Fruit fly (Drosophila melanogaster): Measurements from ENCODE around the gene RpS19a.
A peak's percentile ranks its signal among the peaks of the same experiment; 100 is the strongest.

The RpS19a gene

DNA sequence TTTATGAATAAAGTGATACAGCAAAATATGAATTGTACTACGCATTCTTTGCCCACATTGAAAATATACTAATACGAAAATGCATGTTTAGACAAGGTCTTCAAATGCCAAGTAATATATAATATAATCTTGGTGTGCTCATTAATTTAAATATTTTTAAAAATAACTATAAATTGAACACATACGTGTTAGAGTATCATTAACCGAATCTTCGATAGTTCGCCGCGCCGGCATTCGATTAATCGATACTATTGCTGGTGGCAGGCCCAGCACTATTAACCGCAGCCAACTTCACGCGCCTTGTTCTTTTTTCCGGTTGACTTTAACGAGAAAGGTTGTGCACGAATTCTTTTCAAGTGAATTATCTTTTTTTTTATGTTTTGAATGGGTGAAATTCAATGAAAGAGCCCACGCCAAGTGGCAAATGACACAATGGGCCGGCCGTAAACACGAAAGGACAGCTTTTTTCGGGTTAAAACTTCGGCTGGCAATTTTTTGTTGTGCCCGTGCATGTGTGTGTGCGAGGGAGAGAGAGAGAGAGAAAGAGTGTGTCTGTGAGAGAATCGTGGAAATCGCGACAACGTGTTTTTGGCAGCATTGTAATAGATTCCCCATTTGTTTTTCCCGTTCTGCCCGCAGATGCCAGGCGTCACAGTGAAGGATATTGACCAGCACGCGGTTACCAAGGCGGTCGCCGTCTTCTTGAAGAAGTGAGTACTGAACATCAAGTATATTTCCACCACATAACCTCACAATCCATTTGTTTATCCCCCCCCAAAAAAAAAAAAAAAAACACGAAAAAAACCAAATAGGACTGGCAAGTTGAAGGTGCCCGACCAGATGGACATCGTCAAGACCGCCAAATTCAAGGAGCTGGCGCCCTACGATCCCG lies at the start of gene RpS19a (continued):
- TF ChIP-seq Chrac-16 (GFP tag; optimal IDR thresholded peaks at IDR 0.05), result no peak
- TF ChIP-seq CG9215 (GFP tag; IDR thresholded peaks at IDR 0.05), result no peak
- TF ChIP-seq CG15514 (GFP tag; optimal IDR thresholded peaks at IDR 0.05), result peak; percentile 78
- peak; percentile 34 for TF ChIP-seq fu2 (GFP tag; optimal IDR thresholded peaks at IDR 0.05)
- TF ChIP-seq NC2β (GFP tag; optimal IDR thresholded peaks at IDR 0.05), result peak; percentile 87
- no peak for TF ChIP-seq CG1602 (GFP tag; optimal IDR thresholded peaks at IDR 0.05)
- TF ChIP-seq Mes4 (GFP tag; optimal IDR thresholded peaks at IDR 0.05), result peak; percentile 66
- peak; percentile 87 for TF ChIP-seq trem (tag; optimal IDR thresholded peaks at IDR 0.05)
- TF ChIP-seq Side (GFP tag; optimal IDR thresholded peaks at IDR 0.05), result peak; percentile 65
- TF ChIP-seq Hr51 (GFP tag; optimal IDR thresholded peaks at IDR 0.05), result peak; percentile 49 to 50
- TF ChIP-seq danr (GFP tag; IDR thresholded peaks at IDR 0.05), result 0 out of 2 replicates have a peak, but pooled peaks have one; percentile 14
- TF ChIP-seq CG11723 (GFP tag; optimal IDR thresholded peaks at IDR 0.05), result peak; percentile 68
- TF ChIP-seq nom (GFP tag; optimal IDR thresholded peaks at IDR 0.05), result peak; percentile 91
- TF ChIP-seq CG10565 (GFP tag; optimal IDR thresholded peaks at IDR 0.05), result no peak
- TF ChIP-seq salm (tag; optimal IDR thresholded peaks at IDR 0.05), result peak; percentile 78
- peak; percentile 85 for TF ChIP-seq Asciz (GFP tag; optimal IDR thresholded peaks at IDR 0.05)
- peak; percentile 58 for TF ChIP-seq D19B (GFP tag; optimal IDR thresholded peaks at IDR 0.05)
- TF ChIP-seq wor (GFP tag; IDR thresholded peaks at IDR 0.05), result no peak
- no peak for TF ChIP-seq CG11504 (tag; optimal IDR thresholded peaks at IDR 0.05)
- TF ChIP-seq emc (GFP tag; optimal IDR thresholded peaks at IDR 0.05), result no peak
- peak; percentile 59 for TF ChIP-seq CG3847 (GFP tag; IDR thresholded peaks at IDR 0.05)
- TF ChIP-seq peb (GFP tag; IDR thresholded peaks at IDR 0.05), result peak; percentile 23; the same call in 1 of the 2 replicates
- TF ChIP-seq tin (GFP tag; optimal IDR thresholded peaks at IDR 0.05), result peak; percentile 40
- TF ChIP-seq CoRest (tag; optimal IDR thresholded peaks at IDR 0.05), result peak; percentile 57
- peak; percentile 97 for TF ChIP-seq Med (GFP tag)
- peak; percentile 62 for TF ChIP-seq CG30431 (GFP tag; optimal IDR thresholded peaks at IDR 0.05)
- TF ChIP-seq CG16813 (GFP tag; IDR thresholded peaks at IDR 0.05; ENCODE audit: partially characterized antibody), result no peak
- TF ChIP-seq CG10979 (tag; optimal IDR thresholded peaks at IDR 0.05), result peak; percentile 35
- peak; percentile 74 for TF ChIP-seq Hey (tag; optimal IDR thresholded peaks at IDR 0.05)
- peak; percentile 49 for TF ChIP-seq slp2 (GFP tag; optimal IDR thresholded peaks at IDR 0.05)
- peak; percentile 55 for TF ChIP-seq CG7745 (tag; optimal IDR thresholded peaks at IDR 0.05)
- TF ChIP-seq seq (GFP tag; IDR thresholded peaks at IDR 0.05), result peak; percentile 53; the same call in 1 of the 2 replicates
- TF ChIP-seq Fer1 (GFP tag; optimal IDR thresholded peaks at IDR 0.05), result peak; percentile 89
- peak; percentile 21 for TF ChIP-seq CG12942 (GFP tag; optimal IDR thresholded peaks at IDR 0.05)
- no peak for TF ChIP-seq Elba2 (GFP tag; optimal IDR thresholded peaks at IDR 0.05)
- peak; percentile 24 for TF ChIP-seq en (GFP tag; optimal IDR thresholded peaks at IDR 0.05)
- TF ChIP-seq Bgb (GFP tag; IDR thresholded peaks at IDR 0.05; ENCODE audit: partially characterized antibody), result peak; percentile 12
- TF ChIP-seq Doc2 (GFP tag; IDR thresholded peaks at IDR 0.05), result no peak
- no peak for TF ChIP-seq CG15696 (tag; optimal IDR thresholded peaks at IDR 0.05)
- TF ChIP-seq chn (GFP tag; optimal IDR thresholded peaks at IDR 0.05), result peak; percentile 20
- TF ChIP-seq H2.0 (GFP tag; IDR thresholded peaks at IDR 0.05), result peak; percentile 61; the same call in 1 of the 2 replicates
- peak; percentile 39 for TF ChIP-seq CG18764 (GFP tag; optimal IDR thresholded peaks at IDR 0.05)
- TF ChIP-seq CG4424 (GFP tag; optimal IDR thresholded peaks at IDR 0.05), result peak; percentile 76
- peak; percentile 87 for TF ChIP-seq CG18619 (GFP tag; optimal IDR thresholded peaks at IDR 0.05)
- TF ChIP-seq chinmo (GFP tag; IDR thresholded peaks at IDR 0.05; ENCODE audit: partially characterized antibody), result no peak
- peak; percentile 37 for TF ChIP-seq CG7786 (GFP tag; optimal IDR thresholded peaks at IDR 0.05)
- TF ChIP-seq CG12236 (GFP tag; optimal IDR thresholded peaks at IDR 0.05), result peak; percentile 7
- peak; percentile 55 for TF ChIP-seq Nf-YB (GFP tag; optimal IDR thresholded peaks at IDR 0.05)
